Worm (Caenorhabditis elegans) whole organism, L3 larva: ENCODE data around the gene K08B12.1.

Experiments used
- R02D3.7 ChIP-seq: fragments of 150-350 bp; optimal IDR thresholded peaks from 2 replicates; lab custom pipeline; 2014; ENCODE audit warnings: missing biosample characterization, missing genetic modification characterization
- ZK546.5 ChIP-seq: sonication (generic microtip); optimal IDR thresholded peaks from 2 replicates; lab custom pipeline; 2017; ENCODE audit warnings: missing biosample characterization, missing genetic modification characterization
- aly-2 ChIP-seq: fragments of 150-350 bp; optimal IDR thresholded peaks from 2 replicates; lab custom pipeline; 2014; ENCODE audit warnings: missing biosample characterization, missing genetic modification characterization
- ama-1 ChIP-seq: fragments of 150-350 bp; optimal IDR thresholded peaks from 2 replicates; lab custom pipeline; 2018
- ceh-82 ChIP-seq: fragments of 150-350 bp; optimal IDR thresholded peaks from 2 replicates; lab custom pipeline; 2014; ENCODE audit warnings: missing biosample characterization, missing genetic modification characterization
- ceh-9 ChIP-seq: sonication (generic microtip); optimal IDR thresholded peaks from 2 replicates; lab custom pipeline; 2018; ENCODE audit warnings: missing biosample characterization, missing genetic modification characterization
- daf-12 ChIP-seq: fragments of 150-350 bp; optimal IDR thresholded peaks from 2 replicates; lab custom pipeline; 2014; ENCODE audit warnings: missing biosample characterization, missing genetic modification reagents, missing genetic modification characterization
- egl-27 ChIP-seq: sonication (generic microtip); optimal IDR thresholded peaks from 4 replicates; lab custom pipeline; 2017; ENCODE audit warnings: missing biosample characterization, missing genetic modification reagents, missing genetic modification characterization
- egl-5 ChIP-seq: fragments of 150-350 bp; optimal IDR thresholded peaks from 2 replicates; lab custom pipeline; 2017; ENCODE audit warnings: missing biosample characterization, missing genetic modification reagents, missing genetic modification characterization, inconsistent platforms
- elt-1 ChIP-seq: fragments of 150-350 bp; optimal IDR thresholded peaks from 2 replicates; lab custom pipeline; 2014; ENCODE audit warnings: missing biosample characterization, missing genetic modification characterization
- elt-2 ChIP-seq: sonication (generic microtip); optimal IDR thresholded peaks from 2 replicates; lab custom pipeline; 2016; ENCODE audit warnings: missing genetic modification reagents, mild to moderate bottlenecking, missing genetic modification characterization, missing compliant biosample characterization
- elt-3 ChIP-seq, 3 experiments: fragments of 150-350 bp in 1 of 3; sonication (generic microtip) in 2 of 3; optimal IDR thresholded peaks; 2 replicates in 2 of 3; 4 replicates in 1 of 3; lab custom pipeline; 2014 to 2017; ENCODE audit warnings: missing biosample characterization in 3 of 3, missing genetic modification characterization in 3 of 3
- fos-1 ChIP-seq: fragments of 150-350 bp; optimal IDR thresholded peaks from 2 replicates; lab custom pipeline; 2014; ENCODE audit warnings: missing biosample characterization, missing genetic modification characterization
- hmg-11 ChIP-seq: sonication (generic microtip); optimal IDR thresholded peaks from 2 replicates; lab custom pipeline; 2016; ENCODE audit warnings: missing genetic modification characterization, missing compliant biosample characterization
- jun-1 ChIP-seq: fragments of 150-350 bp; optimal IDR thresholded peaks from 2 replicates; lab custom pipeline; 2014; ENCODE audit warnings: missing biosample characterization, missing genetic modification reagents, missing genetic modification characterization
- lin-15B ChIP-seq: fragments of 150-350 bp; optimal IDR thresholded peaks from 2 replicates; lab custom pipeline; 2014; ENCODE audit warnings: missing biosample characterization, missing genetic modification characterization
- lin-39 ChIP-seq: fragments of 150-350 bp; optimal IDR thresholded peaks from 2 replicates; lab custom pipeline; 2018; ENCODE audit warnings: missing biosample characterization, missing genetic modification reagents, missing genetic modification characterization
- lsy-12 ChIP-seq: sonication (generic microtip); optimal IDR thresholded peaks from 2 replicates; lab custom pipeline; 2016; ENCODE audit warnings: mild to moderate bottlenecking, missing genetic modification characterization, missing compliant biosample characterization
- mdl-1 ChIP-seq: fragments of 150-350 bp; optimal IDR thresholded peaks from 2 replicates; lab custom pipeline; 2014; ENCODE audit warnings: missing biosample characterization, missing genetic modification characterization
- mml-1 ChIP-seq: fragments of 150-350 bp; sonication (generic microtip); optimal IDR thresholded peaks from 3 replicates; lab custom pipeline; 2014; ENCODE audit warnings: missing biosample characterization, missing genetic modification characterization
- nfya-1 ChIP-seq: sonication (generic microtip); optimal IDR thresholded peaks from 2 replicates; lab custom pipeline; 2017; ENCODE audit warnings: missing genetic modification characterization, mild to moderate bottlenecking, missing compliant biosample characterization, antibody characterized with exemption, moderate library complexity; ENCODE audit not compliant: insufficient read depth
- nhr-11 ChIP-seq: fragments of 150-350 bp; optimal IDR thresholded peaks from 2 replicates; lab custom pipeline; 2014; ENCODE audit warnings: missing biosample characterization, missing genetic modification characterization
- nhr-12 ChIP-seq: fragments of 150-350 bp; optimal IDR thresholded peaks from 2 replicates; lab custom pipeline; 2014; ENCODE audit warnings: missing biosample characterization, missing genetic modification characterization
- nhr-23 ChIP-seq: fragments of 150-350 bp; optimal IDR thresholded peaks from 2 replicates; lab custom pipeline; 2014; ENCODE audit warnings: missing biosample characterization, missing genetic modification reagents, missing genetic modification characterization
- nhr-237 ChIP-seq: fragments of 150-350 bp; optimal IDR thresholded peaks from 2 replicates; lab custom pipeline; 2014; ENCODE audit warnings: missing biosample characterization, missing genetic modification characterization
- nhr-25 ChIP-seq: sonication (generic microtip); optimal IDR thresholded peaks from 2 replicates; lab custom pipeline; 2017; ENCODE audit warnings: missing biosample characterization, missing genetic modification characterization
- nhr-28 ChIP-seq: fragments of 150-350 bp; optimal IDR thresholded peaks from 2 replicates; lab custom pipeline; 2014; ENCODE audit warnings: missing biosample characterization, missing genetic modification characterization
- nhr-43 ChIP-seq: sonication (generic microtip); optimal IDR thresholded peaks from 2 replicates; lab custom pipeline; 2016; ENCODE audit warnings: mild to moderate bottlenecking, missing genetic modification characterization, missing compliant biosample characterization; ENCODE audit not compliant: poor library complexity, severe bottlenecking
- nhr-67 ChIP-seq: fragments of 150-350 bp; optimal IDR thresholded peaks from 2 replicates; lab custom pipeline; 2014; ENCODE audit warnings: missing biosample characterization, missing genetic modification characterization
- nhr-76 ChIP-seq: fragments of 150-350 bp; sonication (generic microtip); optimal IDR thresholded peaks from 5 replicates; lab custom pipeline; 2014; ENCODE audit warnings: missing biosample characterization, missing genetic modification characterization
- nhr-77 ChIP-seq: fragments of 150-350 bp; optimal IDR thresholded peaks from 2 replicates; lab custom pipeline; 2014; ENCODE audit warnings: missing biosample characterization, missing genetic modification characterization
- pha-4 ChIP-seq: fragments of 150-350 bp; optimal IDR thresholded peaks from 2 replicates; lab custom pipeline; 2014; ENCODE audit warnings: missing biosample characterization, missing genetic modification reagents, missing genetic modification characterization
- skn-1 ChIP-seq: fragments of 150-350 bp; optimal IDR thresholded peaks from 2 replicates; lab custom pipeline; 2014; ENCODE audit warnings: missing biosample characterization, missing genetic modification characterization
- snpc-4 ChIP-seq: fragments of 150-350 bp; optimal IDR thresholded peaks from 2 replicates; lab custom pipeline; 2014; ENCODE audit warnings: missing biosample characterization, missing genetic modification characterization
- tbx-2 ChIP-seq: sonication (generic microtip); optimal IDR thresholded peaks from 2 replicates; lab custom pipeline; 2016; ENCODE audit warnings: mild to moderate bottlenecking, missing genetic modification characterization, missing compliant biosample characterization
- unc-39 ChIP-seq: sonication (generic microtip); optimal IDR thresholded peaks from 4 replicates; lab custom pipeline; 2017; ENCODE audit warnings: missing biosample characterization, missing genetic modification characterization
- unc-62 ChIP-seq: fragments of 150-350 bp; sonication (generic microtip); optimal IDR thresholded peaks from 4 replicates; lab custom pipeline; 2014; ENCODE audit warnings: missing biosample characterization, missing genetic modification reagents, missing genetic modification characterization
- ztf-11 ChIP-seq: fragments of 150-350 bp; optimal IDR thresholded peaks from 2 replicates; lab custom pipeline; 2014; ENCODE audit warnings: missing biosample characterization, missing genetic modification characterization
- ztf-4 ChIP-seq: fragments of 150-350 bp; optimal IDR thresholded peaks from 2 replicates; lab custom pipeline; 2014; ENCODE audit warnings: missing biosample characterization, missing genetic modification characterization

K08B12.1 gene

ce11 chrV:6221292-6221691, 37.9 kb upstream of the K08B12.1 start:
- TF ChIP-seq fos-1 (tag; lab: Kevin White, UChicago): no peak
- TF ChIP-seq ama-1 (lab: Kevin White, UChicago): peak; percentile 57

ce11 chrV:6222171-6222733, 36.9 kb upstream of the K08B12.1 start:
- no peak for TF ChIP-seq nhr-28
- TF ChIP-seq lin-39 (tag; lab: Kevin White, UChicago): no peak
- peak; percentile 37 for TF ChIP-seq nhr-25
- TF ChIP-seq snpc-4: no peak
- TF ChIP-seq jun-1 (tag; lab: Kevin White, UChicago): no peak
- no peak for TF ChIP-seq nhr-77 (tag; lab: Kevin White, UChicago)
- TF ChIP-seq elt-1 (tag; lab: Kevin White, UChicago): no peak
- peak; percentile 54 for TF ChIP-seq ama-1 (lab: Kevin White, UChicago)

DNA sequence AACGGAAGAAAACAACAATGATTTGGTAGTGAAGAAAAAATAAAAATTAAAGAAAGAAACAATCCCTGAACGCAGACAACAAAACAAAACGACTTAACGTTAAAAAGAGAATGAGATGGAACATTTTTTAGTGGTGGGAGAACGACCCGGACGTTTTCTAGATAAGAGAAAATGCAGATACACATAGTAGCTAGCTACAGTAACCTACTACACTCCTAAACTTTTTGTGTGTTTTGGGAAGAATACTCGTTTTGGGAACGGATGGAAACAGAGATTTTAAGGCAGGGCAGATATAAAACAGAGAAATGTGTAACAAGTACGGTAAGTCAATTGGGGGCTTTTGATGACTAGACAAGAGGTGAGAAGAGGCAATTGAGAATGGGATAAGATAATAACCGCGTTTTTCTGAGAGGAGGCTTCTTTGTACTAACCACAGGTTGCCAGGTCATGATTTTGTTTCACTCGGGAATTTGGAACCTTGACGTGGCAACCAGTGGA, 36.3 kb upstream of the K08B12.1 start:
- TF ChIP-seq elt-3 (tag; optimal IDR thresholded peaks at IDR 0.05; lab: Kevin White, UChicago) (peak in 1 of 3 experiments; percentile 15), hmg-11 (tag; lab: Kevin White, UChicago) (peak; percentile 8), ama-1 (lab: Kevin White, UChicago) (peak; percentile 40), nhr-23 (tag; lab: Kevin White, UChicago) (peak; percentile 14), aly-2 (tag; lab: Kevin White, UChicago) (peak; percentile 27), egl-27 (tag; lab: Kevin White, UChicago) (no peak), nhr-43 (tag; lab: Kevin White, UChicago) (peak; percentile 71), skn-1 (no peak), mml-1 (tag; lab: Kevin White, UChicago) (no peak), jun-1 (tag; lab: Kevin White, UChicago) (peak; percentile 6), elt-2 (tag; lab: Kevin White, UChicago) (peak; percentile 38), tbx-2 (tag; lab: Kevin White, UChicago) (no peak)
- TF ChIP-seq, all 47 proteins: peak for 8

ce11 chrV:6223315-6224018, 35.7 kb upstream of the K08B12.1 start:
- TF ChIP-seq nhr-25 (no peak), unc-62 (GFP tag; lab: Kevin White, UChicago) (no peak), ztf-4 (tag; lab: Kevin White, UChicago) (peak; percentile 66), nhr-76 (tag; lab: Kevin White, UChicago) (no peak), unc-39 (no peak), elt-2 (tag; lab: Kevin White, UChicago) (no peak), egl-5 (tag; lab: Kevin White, UChicago) (no peak), nhr-237 (tag; lab: Kevin White, UChicago) (no peak), nhr-23 (tag; lab: Kevin White, UChicago) (no peak), nhr-43 (tag; lab: Kevin White, UChicago) (peak; percentile 77)

ce11 chrV:6224019-6224335, 35.2 kb upstream of the K08B12.1 start:
- TF ChIP-seq ama-1 (lab: Kevin White, UChicago): peak; percentile 79
- no peak for TF ChIP-seq nhr-67 (tag; lab: Kevin White, UChicago)

DNA sequence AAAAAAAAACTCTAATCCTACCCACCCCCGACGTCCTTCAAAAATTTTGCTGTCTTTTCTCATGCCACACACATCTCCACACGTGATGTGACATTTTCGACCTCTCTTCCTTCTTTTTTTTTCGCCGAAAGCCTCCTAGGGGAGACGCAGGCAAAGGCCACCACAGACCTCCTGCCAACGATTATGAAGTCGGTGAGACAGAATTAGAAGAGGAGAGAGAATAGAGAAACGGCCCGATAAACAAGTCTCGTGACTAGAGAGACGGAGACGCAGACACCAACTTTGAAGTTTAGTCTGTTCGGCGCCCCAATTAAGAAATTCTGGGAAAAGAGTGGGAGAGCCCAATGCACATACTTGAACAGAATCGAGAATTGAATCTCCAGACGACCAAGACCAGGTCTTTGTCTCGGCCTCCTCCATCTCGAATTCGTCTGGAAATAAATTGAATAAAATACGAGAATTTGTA, 34.6 kb upstream of the K08B12.1 start:
- no peak for TF ChIP-seq aly-2 (tag; lab: Kevin White, UChicago)
- TF ChIP-seq mml-1 (tag; lab: Kevin White, UChicago): no peak
- peak; percentile 16 for TF ChIP-seq ceh-82 (tag; lab: Kevin White, UChicago)
- TF ChIP-seq nhr-25: peak; percentile 95
- TF ChIP-seq nhr-28: no peak
- peak in 1 of 3 experiments; percentile 34 for TF ChIP-seq elt-3 (tag; optimal IDR thresholded peaks at IDR 0.05; lab: Kevin White, UChicago)
- TF ChIP-seq lsy-12 (tag; lab: Kevin White, UChicago): peak; percentile 93
- TF ChIP-seq ama-1 (lab: Kevin White, UChicago): peak; percentile 98
- TF ChIP-seq ceh-9: no peak
- peak; percentile 62 for TF ChIP-seq R02D3.7 (tag; lab: Kevin White, UChicago)
- peak; percentile 94 for TF ChIP-seq nhr-23 (tag; lab: Kevin White, UChicago)
- peak; percentile 71 for TF ChIP-seq lin-15B (tag; lab: Kevin White, UChicago)
- no peak for TF ChIP-seq ZK546.5 (tag; lab: Kevin White, UChicago)
- TF ChIP-seq nhr-11: peak; percentile 90
- no peak for TF ChIP-seq daf-12 (tag; lab: Kevin White, UChicago)
- TF ChIP-seq nhr-76 (tag; lab: Kevin White, UChicago): peak; percentile 68
- TF ChIP-seq mdl-1 (tag; lab: Kevin White, UChicago): peak; percentile 93
- TF ChIP-seq nfya-1 (tag; lab: Kevin White, UChicago): peak; percentile 97
- TF ChIP-seq ztf-11 (tag; lab: Kevin White, UChicago): no peak
- no peak for TF ChIP-seq nhr-12 (tag; lab: Kevin White, UChicago)
- peak; percentile 88 for TF ChIP-seq nhr-43 (tag; lab: Kevin White, UChicago)
- peak; percentile 97 for TF ChIP-seq pha-4 (tag; lab: Kevin White, UChicago)
- peak; percentile 91 for TF ChIP-seq ztf-4 (tag; lab: Kevin White, UChicago)
- peak; percentile 89 for TF ChIP-seq tbx-2 (tag; lab: Kevin White, UChicago)
- TF ChIP-seq snpc-4: peak; percentile 73
